Worm (Caenorhabditis elegans) whole organism, L4/young adult: Measurements from ENCODE around the gene ttbk-3.
A peak's percentile ranks its signal among the peaks of the same experiment; 100 is the strongest.

Experiments
- W03F9.2 ChIP-seq: fragments of 150-350 bp; optimal IDR thresholded peaks from 2 replicates; lab custom pipeline; 2014; ENCODE audit warnings: missing biosample characterization, missing genetic modification characterization
- dao-5 ChIP-seq: sonication (generic microtip); optimal IDR thresholded peaks from 2 replicates; lab custom pipeline; 2016; ENCODE audit warnings: missing genotype, missing genetic modification characterization, moderate library complexity, missing compliant biosample characterization

DNA sequence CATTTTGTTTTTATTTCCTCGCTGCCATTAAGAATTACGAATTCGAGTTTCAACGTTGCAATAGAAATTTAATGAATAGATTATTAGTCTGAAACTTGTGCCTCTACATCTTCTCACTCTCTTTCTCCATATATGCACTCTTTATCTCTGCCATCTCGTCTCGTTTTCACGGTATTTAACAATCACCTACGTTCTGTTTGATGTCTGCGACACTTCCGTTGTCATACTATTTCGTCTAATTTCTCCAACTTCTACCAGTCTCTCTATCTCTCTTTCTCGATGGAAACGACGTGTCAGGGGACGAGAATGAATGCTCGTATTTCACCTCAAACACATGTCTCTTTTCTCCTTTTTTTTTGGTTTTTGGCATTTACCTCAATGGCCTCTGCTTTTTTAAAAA, 15.9 kb downstream of the ttbk-3 start:
- peak; percentile 30 for TF ChIP-seq W03F9.2 (tag; lab: Kevin White, UChicago)
- no peak for TF ChIP-seq dao-5
